Fruit fly (Drosophila melanogaster) whole organism, embryonic: ENCODE data around the gene CG10750.

Experiments used
- Aef1 ChIP-seq: fragments of 200-800 bp; sonication (Bioruptor generic); IDR thresholded peaks from 3 replicates; pipeline ENCODE4 v1.3.6; 2022; ENCODE audit warnings: missing biosample characterization, missing genetic modification characterization
- CG10147 ChIP-seq: fragments of 200-800 bp; sonication (Bioruptor generic); optimal IDR thresholded peaks from 2 replicates; lab custom pipeline; 2019; ENCODE audit warnings: missing biosample characterization, mild to moderate bottlenecking, missing genetic modification characterization, moderate library complexity
- CG11456 ChIP-seq: fragments of 200-800 bp; sonication (Bioruptor generic); IDR thresholded peaks from 3 replicates; pipeline ENCODE4 v1.3.6; 2022; ENCODE audit warnings: missing biosample characterization, missing genetic modification characterization
- CG12071 ChIP-seq: fragments of 200-800 bp; sonication (Bioruptor generic); optimal IDR thresholded peaks from 3 replicates; lab custom pipeline; 2018; ENCODE audit warnings: missing biosample characterization, mild to moderate bottlenecking, missing genetic modification characterization
- CG12155 ChIP-seq: fragments of 200-800 bp; sonication (Bioruptor generic); optimal IDR thresholded peaks from 3 replicates; lab custom pipeline; 2016; ENCODE audit warnings: missing biosample characterization, missing genetic modification characterization
- CG14441 ChIP-seq: fragments of 200-800 bp; sonication (Bioruptor generic); IDR thresholded peaks from 2 replicates; pipeline ENCODE4 v1.3.6; 2022; ENCODE audit warnings: missing biosample characterization, missing genetic modification characterization
- CG15011 ChIP-seq: fragments of 200-800 bp; sonication (Bioruptor generic); optimal IDR thresholded peaks from 3 replicates; lab custom pipeline; 2018; ENCODE audit warnings: missing biosample characterization, mild to moderate bottlenecking, missing genetic modification characterization
- CG1603 ChIP-seq: fragments of 200-800 bp; sonication (Bioruptor generic); optimal IDR thresholded peaks from 2 replicates; lab custom pipeline; 2019; ENCODE audit warnings: missing biosample characterization, mild to moderate bottlenecking, missing genetic modification characterization, moderate library complexity
- CG1647 ChIP-seq: fragments of 200-800 bp; sonication (Bioruptor generic); optimal IDR thresholded peaks from 3 replicates; lab custom pipeline; 2016; ENCODE audit warnings: missing biosample characterization, missing genetic modification characterization
- CG3847 ChIP-seq: fragments of 200-800 bp; sonication (Bioruptor generic); IDR thresholded peaks from 2 replicates; pipeline ENCODE4 v1.3.6; 2022; ENCODE audit warnings: missing biosample characterization, missing genetic modification characterization
- CG4360 ChIP-seq: fragments of 200-800 bp; sonication (Bioruptor generic); IDR thresholded peaks from 2 replicates; pipeline ENCODE4 v1.3.6; 2022; ENCODE audit warnings: missing biosample characterization, missing genetic modification characterization
- CG43689 ChIP-seq: fragments of 200-800 bp; sonication (Bioruptor generic); IDR thresholded peaks from 2 replicates; pipeline ENCODE4 v1.3.6; 2022; ENCODE audit warnings: missing biosample characterization, missing genetic modification characterization
- CG5953 ChIP-seq: fragments of 200-800 bp; sonication (Bioruptor generic); IDR thresholded peaks from 2 replicates; pipeline ENCODE4 v1.3.6; 2022; ENCODE audit warnings: missing biosample characterization, missing genetic modification characterization
- CG8281 ChIP-seq: fragments of 200-800 bp; sonication (Bioruptor generic); optimal IDR thresholded peaks from 2 replicates; lab custom pipeline; 2018; ENCODE audit warnings: missing biosample characterization, mild to moderate bottlenecking, missing genetic modification characterization, moderate library complexity
- CG9609 ChIP-seq: fragments of 200-800 bp; sonication (Bioruptor generic); optimal IDR thresholded peaks from 3 replicates; lab custom pipeline; 2016; ENCODE audit warnings: missing biosample characterization, missing genetic modification characterization
- Chrac-16 ChIP-seq: fragments of 200-800 bp; sonication (Bioruptor generic); optimal IDR thresholded peaks from 3 replicates; lab custom pipeline; 2016; ENCODE audit warnings: missing biosample characterization, missing genetic modification characterization
- D ChIP-seq, 2 experiments: fragments of 200-800 bp in 1 of 2; fragments of >200 bp in 1 of 2; sonication (Bioruptor generic) in 1 of 2; optimal IDR thresholded peaks; 2 replicates in 1 of 2; 3 replicates in 1 of 2; lab custom pipeline; 2017; ENCODE audit warnings: mild to moderate bottlenecking in 1 of 2, missing biosample characterization in 1 of 2, missing genetic modification characterization in 1 of 2, missing genetic modification reagents in 1 of 2
- Dek ChIP-seq: fragments of 200-800 bp; sonication (Bioruptor generic); optimal IDR thresholded peaks from 3 replicates; lab custom pipeline; 2019; ENCODE audit warnings: missing biosample characterization, mild to moderate bottlenecking, missing genetic modification characterization, moderate library complexity
- Dfd ChIP-seq, 2 experiments: fragments of >200 bp; optimal IDR thresholded peaks; 2 replicates each; lab custom pipeline; 2017; ENCODE audit warnings: missing biosample characterization in 2 of 2, missing genetic modification characterization in 2 of 2
- Dip3 ChIP-seq: fragments of 200-800 bp; sonication (Bioruptor generic); optimal IDR thresholded peaks from 3 replicates; lab custom pipeline; 2016; ENCODE audit warnings: missing biosample characterization, missing genetic modification characterization
- Ets97D ChIP-seq: fragments of 200-800 bp; sonication (Bioruptor generic); optimal IDR thresholded peaks from 3 replicates; lab custom pipeline; 2016; ENCODE audit warnings: missing biosample characterization, missing genetic modification characterization
- Fer2 ChIP-seq: fragments of 200-800 bp; sonication (Bioruptor generic); optimal IDR thresholded peaks from 2 replicates; lab custom pipeline; 2018; ENCODE audit warnings: missing biosample characterization, mild to moderate bottlenecking, missing genetic modification characterization, moderate library complexity
- Nf-YB ChIP-seq: fragments of 200-800 bp; sonication (Bioruptor generic); optimal IDR thresholded peaks from 3 replicates; lab custom pipeline; 2019; ENCODE audit warnings: missing biosample characterization, mild to moderate bottlenecking, missing genetic modification characterization, moderate library complexity
- Nf-YC ChIP-seq: fragments of 200-800 bp; optimal IDR thresholded peaks from 3 replicates; lab custom pipeline; 2019; ENCODE audit warnings: missing biosample characterization, mild to moderate bottlenecking, missing genetic modification characterization, moderate library complexity
- Sin3A ChIP-seq: fragments of >200 bp; optimal IDR thresholded peaks from 2 replicates; lab custom pipeline; 2018
- YL-1 ChIP-seq: fragments of 200-800 bp; sonication (Bioruptor generic); optimal IDR thresholded peaks from 3 replicates; lab custom pipeline; 2017; ENCODE audit warnings: missing biosample characterization, mild to moderate bottlenecking, missing genetic modification characterization
- abd-A ChIP-seq: fragments of 200-800 bp; sonication (Bioruptor generic); optimal IDR thresholded peaks from 3 replicates; lab custom pipeline; 2019; ENCODE audit warnings: missing biosample characterization, mild to moderate bottlenecking, missing genetic modification characterization, moderate library complexity
- aop ChIP-seq: fragments of 200-800 bp; sonication (Bioruptor generic); IDR thresholded peaks from 2 replicates; pipeline ENCODE4 v1.3.6; 2022; ENCODE audit warnings: missing biosample characterization, missing genetic modification characterization
- ase ChIP-seq: fragments of 200-800 bp; sonication (Bioruptor generic); IDR thresholded peaks from 3 replicates; pipeline ENCODE4 v1.3.6; 2022; ENCODE audit warnings: missing biosample characterization, missing genetic modification characterization
- bbx ChIP-seq: fragments of 200-800 bp; sonication (Bioruptor generic); IDR thresholded peaks from 2 replicates; pipeline ENCODE4 v1.3.6; 2022; ENCODE audit warnings: missing biosample characterization, missing genetic modification characterization; ENCODE audit not compliant: partially characterized antibody
- chinmo ChIP-seq: fragments of 200-800 bp; sonication (Bioruptor generic); IDR thresholded peaks from 4 replicates; pipeline ENCODE4 v1.3.6; 2022; ENCODE audit warnings: missing biosample characterization, missing genetic modification characterization; ENCODE audit not compliant: partially characterized antibody
- crc ChIP-seq: fragments of 200-800 bp; sonication (Bioruptor generic); optimal IDR thresholded peaks from 2 replicates; lab custom pipeline; 2016; ENCODE audit warnings: missing biosample characterization, missing genetic modification characterization
- ems ChIP-seq: fragments of 200-800 bp; sonication (Bioruptor generic); optimal IDR thresholded peaks from 3 replicates; lab custom pipeline; 2016; ENCODE audit warnings: missing biosample characterization, missing genetic modification characterization
- gce ChIP-seq: fragments of 200-800 bp; sonication (Bioruptor generic); IDR thresholded peaks from 3 replicates; pipeline ENCODE4 v1.3.6; 2022; ENCODE audit warnings: missing biosample characterization, missing genetic modification characterization
- gcm2 ChIP-seq: fragments of 200-800 bp; sonication (Bioruptor generic); optimal IDR thresholded peaks from 2 replicates; lab custom pipeline; 2016; ENCODE audit warnings: missing biosample characterization, missing genetic modification characterization
- gfzf ChIP-seq: fragments of 200-800 bp; sonication (Bioruptor generic); optimal IDR thresholded peaks from 2 replicates; lab custom pipeline; 2016; ENCODE audit warnings: missing biosample characterization, mild to moderate bottlenecking, missing genetic modification characterization, moderate library complexity
- grn ChIP-seq: fragments of 200-800 bp; sonication (Bioruptor generic); optimal IDR thresholded peaks from 3 replicates; lab custom pipeline; 2017; ENCODE audit warnings: missing biosample characterization, missing genetic modification characterization
- kah ChIP-seq: fragments of 200-800 bp; sonication (Bioruptor generic); optimal IDR thresholded peaks from 2 replicates; lab custom pipeline; 2018; ENCODE audit warnings: missing biosample characterization, mild to moderate bottlenecking, missing genetic modification characterization
- lov ChIP-seq, 2 experiments: fragments of 200-800 bp in 1 of 2; fragments of >200 bp in 1 of 2; sonication (Bioruptor generic) in 1 of 2; IDR thresholded peaks in 1 of 2; optimal IDR thresholded peaks in 1 of 2; 2 replicates in 1 of 2; 3 replicates in 1 of 2; pipeline versions ENCODE4 v1.3.6 to Lab custom; 2017 to 2022; ENCODE audit warnings: missing biosample characterization in 1 of 2, missing genetic modification characterization in 1 of 2
- maf-S ChIP-seq: fragments of 200-800 bp; sonication (Bioruptor generic); optimal IDR thresholded peaks from 2 replicates; lab custom pipeline; 2016; ENCODE audit warnings: missing biosample characterization, missing genetic modification characterization
- sens ChIP-seq: fragments of 200-800 bp; sonication (Bioruptor generic); peaks from one replicate; lab custom pipeline; 2016; ENCODE audit warnings: missing biosample characterization, missing genetic modification characterization
- sens-2 ChIP-seq: fragments of 200-800 bp; sonication (Bioruptor generic); IDR thresholded peaks from 2 replicates; pipeline ENCODE4 v1.3.6; 2022; ENCODE audit warnings: missing biosample characterization, missing genetic modification characterization
- slbo ChIP-seq: fragments of 200-800 bp; sonication (Bioruptor generic); IDR thresholded peaks from 2 replicates; pipeline ENCODE4 v1.3.6; 2022; ENCODE audit warnings: missing biosample characterization, missing genetic modification characterization
- sna ChIP-seq: fragments of 200-800 bp; sonication (Bioruptor generic); IDR thresholded peaks from 2 replicates; pipeline ENCODE4 v1.3.6; 2022; ENCODE audit warnings: missing biosample characterization, missing genetic modification characterization; ENCODE audit not compliant: partially characterized antibody
- toy ChIP-seq: fragments of 200-800 bp; sonication (Bioruptor generic); IDR thresholded peaks from 2 replicates; pipeline ENCODE4 v1.3.6; 2022; ENCODE audit warnings: missing biosample characterization, missing genetic modification characterization
- trh ChIP-seq: fragments of 200-800 bp; sonication (Bioruptor generic); optimal IDR thresholded peaks from 2 replicates; lab custom pipeline; 2016; ENCODE audit warnings: missing biosample characterization, missing genetic modification characterization
- ttk ChIP-seq: fragments of 200-800 bp; sonication (Bioruptor generic); IDR thresholded peaks from 2 replicates; pipeline ENCODE4 v2.1.2; 2022; ENCODE audit warnings: missing biosample characterization, missing genetic modification characterization
- twi ChIP-seq: fragments of 200-800 bp; optimal IDR thresholded peaks from 2 replicates; lab custom pipeline; 2019; ENCODE audit warnings: missing biosample characterization, mild to moderate bottlenecking, missing genetic modification characterization, moderate library complexity

Gene CG10750

DNA sequence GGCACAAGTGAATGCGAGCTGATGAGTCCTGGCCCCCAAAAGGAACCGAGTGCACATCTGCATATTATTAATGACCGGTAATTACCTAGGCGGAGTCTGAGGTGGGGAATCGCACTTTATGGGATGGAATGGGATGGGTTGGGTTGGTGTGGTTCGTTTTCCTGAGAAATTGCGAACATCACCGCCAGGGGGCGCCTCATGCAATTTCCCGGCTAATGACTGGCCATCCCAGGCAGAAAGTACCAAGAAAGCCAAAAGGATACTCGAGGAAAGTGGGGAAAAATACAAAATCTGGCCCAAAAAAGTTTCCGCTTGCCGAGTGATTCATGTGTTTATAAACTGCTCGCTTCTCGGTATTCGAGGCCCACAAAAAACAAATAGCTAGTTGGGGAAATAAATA lies 19.3 kb downstream of the CG10750 start (continued):
- no peak for TF ChIP-seq CG12155 (GFP tag; lab: Kevin White, UChicago)
- 0 out of 3 replicates have a peak, but pooled peaks have one; percentile 22 for TF ChIP-seq CG11456
- TF ChIP-seq, all 482 proteins: peak for 6

DNA sequence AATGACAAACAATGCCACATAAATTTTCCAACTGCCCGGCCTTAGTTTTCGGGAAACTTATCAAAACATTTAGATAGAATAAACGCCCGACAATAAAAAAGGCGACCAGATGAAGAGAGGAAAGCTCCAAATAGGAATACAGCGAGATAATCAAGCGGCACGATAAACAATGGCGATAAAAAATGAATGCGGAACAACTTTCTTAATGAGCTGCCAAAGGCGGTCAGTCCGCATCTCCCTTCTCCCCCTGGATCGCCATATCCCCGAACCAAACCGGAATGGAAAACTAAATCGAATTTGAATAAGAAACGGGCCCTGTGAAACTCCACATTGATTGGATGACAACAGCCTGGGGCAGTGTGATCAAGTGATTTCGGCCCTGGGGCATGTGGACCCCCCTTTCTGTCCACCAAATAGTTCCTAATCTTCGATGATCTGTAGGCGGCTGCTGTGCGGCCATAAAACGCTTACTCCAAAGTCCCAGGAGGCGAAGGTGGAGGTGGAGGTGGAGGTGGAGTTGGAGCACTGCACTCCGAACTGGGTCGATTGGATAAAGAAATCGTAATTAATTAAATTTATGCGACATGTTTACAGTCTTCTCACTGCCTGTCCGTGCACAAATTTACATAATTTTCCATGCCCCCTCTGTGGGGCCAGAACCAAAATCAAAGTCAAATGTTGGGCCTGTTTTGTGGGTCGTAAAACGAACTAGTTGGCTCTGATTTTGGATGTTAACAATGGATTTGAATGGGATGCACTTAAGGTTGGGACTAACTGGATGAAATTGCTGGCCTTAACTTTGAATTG lies 20.9 kb downstream of the CG10750 start:
- TF ChIP-seq Nf-YC (no peak), sna (GFP tag; lab: Robert Waterston, UW) (no peak), aop (GFP tag; lab: Robert Waterston, UW) (peak; percentile 29; the same call in 1 of the 2 replicates), CG4360 (GFP tag; lab: Robert Waterston, UW) (no peak), sens (peak; percentile 47), gfzf (GFP tag; lab: Kevin White, UChicago) (no peak), gce (GFP tag; lab: Robert Waterston, UW) (no peak), Dek (no peak), Sin3A (lab: Kevin White, UChicago) (no peak), CG9609 (no peak), Ets97D (GFP tag; lab: Kevin White, UChicago) (no peak), CG43689 (GFP tag; lab: Robert Waterston, UW) (no peak), toy (GFP tag; lab: Robert Waterston, UW) (no peak), gcm2 (GFP tag; lab: Kevin White, UChicago) (no peak), Chrac-16 (GFP tag; lab: Kevin White, UChicago) (no peak), CG14441 (0 out of 2 replicates have a peak, but pooled peaks have one; percentile 19), maf-S (no peak), Aef1 (GFP tag; lab: Robert Waterston, UW) (no peak), CG3847 (GFP tag; lab: Robert Waterston, UW) (no peak), twi (peak; percentile 7), sens-2 (GFP tag; lab: Robert Waterston, UW) (0 out of 2 replicates have a peak, but pooled peaks have one; percentile 6), Nf-YB (GFP tag; lab: Kevin White, UChicago) (peak; percentile 15), Dfd (GFP tag; optimal IDR thresholded peaks at IDR 0.05; lab: Kevin White, UChicago) (no peak), kah (GFP tag; lab: Kevin White, UChicago) (no peak), CG10147 (no peak), trh (GFP tag; lab: Kevin White, UChicago) (no peak), Dip3 (no peak), Fer2 (tag; lab: Kevin White, UChicago) (no peak), YL-1 (no peak), lov (optimal IDR thresholded peaks at IDR 0.05; lab: Kevin White, UChicago) (no peak), lov (GFP tag; IDR thresholded peaks at IDR 0.05; lab: Robert Waterston, UW) (no peak), ttk (no peak), slbo (GFP tag; lab: Robert Waterston, UW) (no peak), crc (no peak), CG5953 (no peak), chinmo (GFP tag; lab: Robert Waterston, UW) (0 out of 4 replicates have a peak, but pooled peaks have one; percentile 10), CG15011 (GFP tag; lab: Kevin White, UChicago) (no peak), CG12071 (no peak), CG1603 (tag; lab: Kevin White, UChicago) (no peak), CG1647 (no peak), D (optimal IDR thresholded peaks at IDR 0.05; lab: Kevin White, UChicago) (no peak), D (GFP tag; optimal IDR thresholded peaks at IDR 0.05; lab: Kevin White, UChicago) (no peak), bbx (GFP tag; lab: Robert Waterston, UW) (no peak), grn (GFP tag; lab: Kevin White, UChicago) (peak; percentile 88), abd-A (peak; percentile 97), CG8281 (tag; lab: Kevin White, UChicago) (peak; percentile 10), ase (no peak), ems (GFP tag; lab: Kevin White, UChicago) (no peak)
